Fruit fly (Drosophila melanogaster) whole organism, larva: ENCODE data around the gene RpL4.

Source experiments
- noc ChIP-seq: fragments of 200-800 bp; sonication (Bioruptor generic); optimal IDR thresholded peaks from 3 replicates; lab custom pipeline; 2019; ENCODE audit warnings: missing biosample characterization, mild to moderate bottlenecking, missing genetic modification characterization, moderate library complexity

The RpL4 gene

dm6 chr3R:27922673-27923175 lies at the start of gene RpL4:
TSS of gene RpL4 (plus strand) at chr3R:27922821.
- peak; percentile 44 for TF ChIP-seq noc (tag; lab: Kevin White, UChicago)

- TF ChIP-seq noc (tag; lab: Kevin White, UChicago) = no peak
These were observed 34.5 kb upstream of the RpL4 start for dm6 chr3R:27888110-27888509.

- TF ChIP-seq noc (tag; lab: Kevin White, UChicago) = no peak
These were observed 16.9 kb upstream of the RpL4 start, which contains the start of gene CG34353 for dm6 chr3R:27905695-27906094. TSS of gene CG34353 (minus strand) at chr3R:27905843.

- TF ChIP-seq noc (tag; lab: Kevin White, UChicago) = no peak
These were observed 10.5 kb upstream of the RpL4 start, which contains the start of gene mil for dm6 chr3R:27912147-27912546. TSS of gene mil (plus strand) at chr3R:27912447.

- peak; percentile 58 for TF ChIP-seq noc (tag; lab: Kevin White, UChicago)
These were observed 6.1 kb upstream of the RpL4 start, which contains the start of the genes CG5003 and mRpS22 for dm6 chr3R:27916355-27917019. TSS of gene CG5003 (minus strand) at chr3R:27916516. TSS of gene mRpS22 (plus strand) at chr3R:27916908.

- TF ChIP-seq noc (tag; lab: Kevin White, UChicago) = peak; percentile 38
These were observed 3.2 kb upstream of the RpL4 start, which contains the start of gene Boh1 for dm6 chr3R:27919385-27919789. TSS of gene Boh1 (minus strand) at chr3R:27919460.

- no peak for TF ChIP-seq noc (tag; lab: Kevin White, UChicago)
These were observed 1.7 kb upstream of the RpL4 start, which contains the start of gene CG12259 for dm6 chr3R:27920883-27921282. TSS of gene CG12259 (minus strand) at chr3R:27921089.

dm6 chr3R:27921982-27922672 lies 494 bp upstream of the RpL4 start, which contains the start of gene BCAS2:
TSS of gene BCAS2 (minus strand) at chr3R:27922356.
- no peak for TF ChIP-seq noc (tag; lab: Kevin White, UChicago)

- TF ChIP-seq noc (tag; lab: Kevin White, UChicago) = peak; percentile 69
These were observed 2.7 kb downstream of the RpL4 start, which contains the start of gene mino for dm6 chr3R:27925000-27925970. TSS of gene mino (plus strand) at chr3R:27925191.

dm6 chr3R:27925971-27926533 lies 3.4 kb downstream of the RpL4 start:
- no peak for TF ChIP-seq noc (tag; lab: Kevin White, UChicago)

dm6 chr3R:27926738-27927215 lies 4.2 kb downstream of the RpL4 start:
- no peak for TF ChIP-seq noc (tag; lab: Kevin White, UChicago)

dm6 chr3R:27928140-27928539 lies 5.5 kb downstream of the RpL4 start, which contains the start of gene nenya:
TSS of gene nenya (minus strand) at chr3R:27928174.
- no peak for TF ChIP-seq noc (tag; lab: Kevin White, UChicago)

dm6 chr3R:27928984-27929924 lies 6.6 kb downstream of the RpL4 start:
- no peak for TF ChIP-seq noc (tag; lab: Kevin White, UChicago)
